Worm (Caenorhabditis elegans): Measurements from ENCODE around the gene spp-19.
A peak's percentile ranks its signal among the peaks of the same experiment; 100 is the strongest.

The spp-19 gene

ce11 chrV:6554308-6554707 is 7.2 kb downstream of the spp-19 start, which contains the start of gene K04A8.19:
TSS of gene K04A8.19 (minus strand) at chrV:6554408.
- no peak for TF ChIP-seq nhr-47 (tag; optimal IDR thresholded peaks at IDR 0.05)
- no peak for TF ChIP-seq ztf-11 (tag; optimal IDR thresholded peaks at IDR 0.05)
- TF ChIP-seq snpc-4 (tag; optimal IDR thresholded peaks at IDR 0.05) = no peak

- TF ChIP-seq mab-9 (GFP tag; IDR thresholded peaks at IDR 0.05) (no peak), nhr-47 (tag; optimal IDR thresholded peaks at IDR 0.05) (no peak), ets-5 (GFP tag; IDR thresholded peaks at IDR 0.05) (no peak), mdl-1 (tag; optimal IDR thresholded peaks at IDR 0.05) (peak in 1 of 2 experiments; percentile 42), aly-2 (tag; optimal IDR thresholded peaks at IDR 0.05) (no peak), lin-14 (GFP tag; optimal IDR thresholded peaks at IDR 0.05) (peak; percentile 17), ceh-90 (tag; optimal IDR thresholded peaks at IDR 0.05) (no peak), rnt-1 (tag; optimal IDR thresholded peaks at IDR 0.05) (peak; percentile 45), grh-1 (GFP tag; IDR thresholded peaks at IDR 0.05) (no peak), nhr-90 (tag; optimal IDR thresholded peaks at IDR 0.05; ENCODE audit: poor library complexity) (peak; percentile 42), ceh-63 (GFP tag; optimal IDR thresholded peaks at IDR 0.05) (no peak), efl-3 (GFP tag; optimal IDR thresholded peaks at IDR 0.05) (no peak), unc-30 (tag; optimal IDR thresholded peaks at IDR 0.05) (no peak), alr-1 (tag; optimal IDR thresholded peaks at IDR 0.05; ENCODE audit: borderline replicate concordance) (no peak), Y116A8C.19 (tag; optimal IDR thresholded peaks at IDR 0.05; ENCODE audit: borderline replicate concordance) (no peak), mef-2 (tag; optimal IDR thresholded peaks at IDR 0.05) (no peak), dpl-1 (GFP tag; optimal IDR thresholded peaks at IDR 0.05) (peak in 1 of 3 experiments; percentile 35), nhr-77 (tag; optimal IDR thresholded peaks at IDR 0.05) (peak; percentile 28), dsc-1 (tag; optimal IDR thresholded peaks at IDR 0.05) (peak; percentile 3), pqm-1 (tag; optimal IDR thresholded peaks at IDR 0.05) (no peak), elt-3 (tag; optimal IDR thresholded peaks at IDR 0.05) (peak in 1 of 6 experiments; percentile 10), ceh-88 (GFP tag; IDR thresholded peaks at IDR 0.05) (no peak), lin-39 (tag; optimal IDR thresholded peaks at IDR 0.05) (no peak), sox-4 (tag; optimal IDR thresholded peaks at IDR 0.05) (no peak), C34B4.2 (tag; optimal IDR thresholded peaks at IDR 0.05) (no peak), ces-1 (GFP tag; optimal IDR thresholded peaks at IDR 0.05) (no peak), zip-4 (GFP tag; optimal IDR thresholded peaks at IDR 0.05) (no peak), sptf-1 (tag; optimal IDR thresholded peaks at IDR 0.05) (no peak), aha-1 (tag; optimal IDR thresholded peaks at IDR 0.05) (no peak), snpc-4 (tag; optimal IDR thresholded peaks at IDR 0.05) (no peak), lin-13 (GFP tag; optimal IDR thresholded peaks at IDR 0.05) (no peak), ztf-4 (tag; optimal IDR thresholded peaks at IDR 0.05) (no peak), nhr-71 (tag; optimal IDR thresholded peaks at IDR 0.05) (no peak), lir-3 (tag; optimal IDR thresholded peaks at IDR 0.05; ENCODE audit: poor library complexity) (no peak), nhr-20 (tag; optimal IDR thresholded peaks at IDR 0.05) (peak; percentile 47), F16B12.6 (tag; optimal IDR thresholded peaks at IDR 0.05) (no peak), tlp-1 (tag; optimal IDR thresholded peaks at IDR 0.05) (no peak), nhr-11 (tag; optimal IDR thresholded peaks at IDR 0.05) (no peak), skn-1 (tag; optimal IDR thresholded peaks at IDR 0.05) (no peak), hpl-2 (GFP tag; optimal IDR thresholded peaks at IDR 0.05) (no peak), irx-1 (tag; optimal IDR thresholded peaks at IDR 0.05) (peak; percentile 27), zag-1 (tag; optimal IDR thresholded peaks at IDR 0.05) (no peak), unc-86 (tag; optimal IDR thresholded peaks at IDR 0.05) (no peak), pax-3 (tag; optimal IDR thresholded peaks at IDR 0.05) (no peak), egl-13 (tag; optimal IDR thresholded peaks at IDR 0.05) (no peak), sup-37 (GFP tag; optimal IDR thresholded peaks at IDR 0.05) (no peak), nhr-28 (tag; optimal IDR thresholded peaks at IDR 0.05) (no peak), C04F5.9 (tag; optimal IDR thresholded peaks at IDR 0.05) (no peak), hlh-4 (tag; optimal IDR thresholded peaks at IDR 0.05) (no peak)
Measured at ce11 chrV:6551707-6552390, 9.6 kb downstream of the spp-19 start, which contains the start of gene twk-10. TSS of gene twk-10 (plus strand) at chrV:6552340.

Measured in whole organism, L1 larva.